Worm (Caenorhabditis elegans) whole organism, mixed stage, embryonic: ENCODE data around the gene srlf-15.

Experiments
- lin-13 ChIP-seq: fragments of 150-350 bp; optimal IDR thresholded peaks from 2 replicates; lab custom pipeline; 2014; ENCODE audit warnings: missing biosample characterization, missing genetic modification characterization
- nhr-237 ChIP-seq: fragments of 150-350 bp; optimal IDR thresholded peaks from 2 replicates; lab custom pipeline; 2014; ENCODE audit warnings: missing biosample characterization, missing genetic modification characterization
- nhr-76 ChIP-seq: sonication (generic microtip); optimal IDR thresholded peaks from 2 replicates; lab custom pipeline; 2017; ENCODE audit warnings: missing biosample characterization, missing genetic modification characterization
- pha-4 ChIP-seq: fragments of 150-350 bp; optimal IDR thresholded peaks from 2 replicates; lab custom pipeline; 2018; ENCODE audit warnings: missing biosample characterization, missing genetic modification reagents, missing genetic modification characterization
- sem-2 ChIP-seq: fragments of 200-800 bp; sonication (Bioruptor generic); optimal IDR thresholded peaks from 2 replicates; lab custom pipeline; 2018; ENCODE audit warnings: mild to moderate bottlenecking, missing genetic modification characterization, missing compliant biosample characterization
- snpc-4 ChIP-seq: fragments of 150-350 bp; optimal IDR thresholded peaks from 2 replicates; lab custom pipeline; 2014; ENCODE audit warnings: missing biosample characterization, missing genetic modification characterization

ce11 chrII:11015734-11016133 is 20.1 kb upstream of the srlf-15 start:
- TF ChIP-seq nhr-237 (tag; lab: Kevin White, UChicago) (no peak), lin-13 (no peak), nhr-76 (no peak), sem-2 (GFP tag; lab: Kevin White, UChicago) (no peak), snpc-4 (tag; lab: Kevin White, UChicago) (no peak), pha-4 (tag; lab: Kevin White, UChicago) (no peak)
